Worm (Caenorhabditis elegans): ENCODE measurements around the gene C04B4.4.
"Not testable (repeated sequence)": the region's sequence is repeated elsewhere in the genome, so short reads cannot be mapped to it uniquely, and the experiment has no call there.

Gene C04B4.4

DNA sequence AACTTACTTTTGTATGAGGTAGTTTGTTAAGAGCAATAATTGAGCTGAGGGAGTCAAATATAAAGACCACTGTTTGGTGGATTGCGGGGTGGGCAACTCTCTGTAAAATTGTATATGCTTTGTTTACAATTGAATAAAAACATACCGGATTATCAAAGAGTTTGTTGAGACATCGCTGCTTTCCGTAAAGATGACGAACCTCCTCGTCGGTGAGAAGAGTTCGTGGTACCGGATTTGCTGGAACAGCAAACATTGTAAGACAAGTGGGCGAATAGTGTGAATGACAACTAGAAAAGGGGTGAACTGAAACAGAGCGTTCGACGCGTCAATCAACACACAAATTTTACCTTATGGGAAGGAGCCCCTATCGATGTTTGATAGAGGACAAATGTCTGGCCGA lies 5.8 kb downstream of the C04B4.4 start, which contains the start of gene W06D11.2:
W06D11.2 (minus strand) TSS at position 339 of the 400 bp plus-strand sequence.
- TF ChIP-seq che-1 (tag; optimal IDR thresholded peaks at IDR 0.05) (no peak), odd-2 (tag; optimal IDR thresholded peaks at IDR 0.05) (no peak), hlh-15 (tag; optimal IDR thresholded peaks at IDR 0.05) (no peak), ceh-9 (tag; optimal IDR thresholded peaks at IDR 0.05) (no peak), tbx-7 (tag; optimal IDR thresholded peaks at IDR 0.05) (no peak)

DNA sequence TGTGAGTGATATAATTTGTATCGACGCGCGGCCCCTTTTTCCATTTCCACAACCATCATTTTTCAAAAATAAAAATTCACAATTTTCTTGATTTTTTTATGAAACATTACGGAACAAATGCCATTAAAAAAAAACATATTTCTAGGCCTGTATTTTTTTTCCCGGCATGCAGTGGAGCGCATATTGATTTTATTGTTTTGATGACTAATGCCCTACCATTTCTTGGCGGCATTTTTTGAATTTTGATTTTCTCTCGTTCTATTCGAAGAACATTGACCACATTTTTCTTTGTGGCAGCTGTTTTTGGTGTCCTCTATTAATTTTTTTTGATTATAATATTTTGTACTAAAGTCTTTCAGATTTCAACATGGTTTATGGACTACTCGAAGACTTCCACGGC lies 7.7 kb downstream of the C04B4.4 start, which contains the start of gene W06D11.3:
W06D11.3 (plus strand) TSS at position 360 of the 400 bp plus-strand sequence.
- TF ChIP-seq ceh-14 (tag; optimal IDR thresholded peaks at IDR 0.05) (no peak), pag-3 (tag; optimal IDR thresholded peaks at IDR 0.05; ENCODE audit: borderline replicate concordance) (no peak)

DNA sequence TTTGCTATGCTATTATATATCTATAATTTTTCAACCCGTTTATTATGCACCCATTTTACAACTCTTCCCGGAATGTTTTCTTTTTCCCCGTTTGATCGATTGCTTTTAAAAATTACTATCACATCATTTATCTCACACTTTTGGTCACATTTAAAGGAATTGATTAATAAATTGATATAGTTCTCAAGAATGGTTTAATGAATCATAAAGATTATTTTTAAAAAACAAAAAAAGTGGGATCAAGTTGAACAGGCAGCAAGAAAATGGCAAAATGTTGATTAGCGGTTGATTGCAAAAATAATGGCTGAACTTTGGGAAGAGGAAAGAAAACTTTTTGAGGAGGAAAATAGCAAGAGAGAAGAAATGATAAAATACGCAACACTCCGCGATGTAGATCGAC lies 9.2 kb downstream of the C04B4.4 start, which contains the start of gene W06D11.5:
W06D11.5 (plus strand) TSS at position 301 of the 400 bp plus-strand sequence.
- TF ChIP-seq unc-55 (GFP tag; optimal IDR thresholded peaks at IDR 0.05) (no peak), dve-1 (tag; optimal IDR thresholded peaks at IDR 0.05) (no peak), ahr-1 (tag; optimal IDR thresholded peaks at IDR 0.05) (no peak), ets-4 (tag; optimal IDR thresholded peaks at IDR 0.05) (no peak), rnt-1 (tag; optimal IDR thresholded peaks at IDR 0.05) (no peak), ceh-30 (tag; optimal IDR thresholded peaks at IDR 0.05) (no peak), pha-2 (tag; optimal IDR thresholded peaks at IDR 0.05) (no peak), che-1 (tag; optimal IDR thresholded peaks at IDR 0.05) (no peak), ceh-2 (tag; optimal IDR thresholded peaks at IDR 0.05) (no peak), K09A11.1 (tag; optimal IDR thresholded peaks at IDR 0.05; ENCODE audit: insufficient read depth) (no peak), npax-4 (tag; optimal IDR thresholded peaks at IDR 0.05) (no peak), pat-9 (tag; optimal IDR thresholded peaks at IDR 0.05) (no peak), nhr-232 (tag; optimal IDR thresholded peaks at IDR 0.05) (no peak), ceh-6 (GFP tag; optimal IDR thresholded peaks at IDR 0.05) (no peak)

DNA sequence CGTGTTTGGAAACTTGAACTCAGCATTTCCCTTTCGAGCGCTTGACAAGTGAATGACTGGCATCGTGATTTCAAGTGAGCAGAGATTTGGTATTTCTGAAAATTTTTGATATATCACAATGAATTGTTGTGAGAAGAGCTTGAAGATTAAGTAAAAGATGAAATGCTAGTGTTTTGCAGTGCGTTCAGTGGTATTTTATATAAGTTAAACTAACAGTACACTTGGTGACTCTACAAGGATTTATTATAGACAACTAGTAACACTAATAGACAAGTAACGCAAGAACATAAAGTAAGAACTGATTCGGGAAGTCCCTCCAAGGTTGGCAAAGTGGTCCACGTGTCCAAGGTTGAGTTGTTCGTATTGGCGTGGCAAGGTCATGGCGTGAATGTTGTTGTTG lies 12.1 kb downstream of the C04B4.4 start, which contains the start of gene dot-1.3:
dot-1.3 (minus strand) TSS at position 101 of the 400 bp plus-strand sequence.
- not testable (repeated sequence) for TF ChIP-seq eyg-1 (tag; optimal IDR thresholded peaks at IDR 0.05); pag-3 (tag; optimal IDR thresholded peaks at IDR 0.05; ENCODE audit: borderline replicate concordance); elt-2 (tag; optimal IDR thresholded peaks at IDR 0.05)

DNA sequence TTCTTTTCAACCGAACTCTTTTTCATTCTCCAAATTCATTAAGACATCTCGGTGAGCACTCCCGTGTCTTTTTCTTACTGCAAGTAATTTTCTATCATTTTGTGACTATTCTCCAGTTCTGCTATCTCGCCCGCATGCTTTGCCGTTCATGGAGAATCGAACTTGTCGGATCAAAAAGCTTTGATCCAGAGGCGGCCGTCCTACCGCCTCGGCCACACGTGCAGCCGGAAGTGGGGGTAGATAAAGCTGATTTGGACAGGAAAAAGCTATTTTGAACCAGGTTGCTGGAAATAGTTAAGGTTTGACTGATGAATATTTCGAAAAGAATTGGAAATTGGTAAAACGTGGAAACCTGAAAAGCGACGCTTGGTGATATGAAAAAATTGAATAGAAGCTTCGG lies 13.6 kb downstream of the C04B4.4 start:
- TF ChIP-seq fax-1 (tag; optimal IDR thresholded peaks at IDR 0.05) (no peak), ceh-34 (tag; optimal IDR thresholded peaks at IDR 0.05) (no peak), C38D4.7 (GFP tag; optimal IDR thresholded peaks at IDR 0.05) (no peak), pax-1 (tag; optimal IDR thresholded peaks at IDR 0.05) (no peak), fkh-10 (GFP tag; optimal IDR thresholded peaks at IDR 0.05) (no peak), pqm-1 (tag; optimal IDR thresholded peaks at IDR 0.05) (no peak), elt-4 (tag; optimal IDR thresholded peaks at IDR 0.05) (no peak), Y22D7AL.16 (tag; optimal IDR thresholded peaks at IDR 0.05) (no peak), sox-4 (tag; optimal IDR thresholded peaks at IDR 0.05) (no peak), elt-2 (tag; optimal IDR thresholded peaks at IDR 0.05) (no peak), hlh-30 (tag; optimal IDR thresholded peaks at IDR 0.05; ENCODE audit: insufficient read depth) (no peak), pha-4 (tag; optimal IDR thresholded peaks at IDR 0.05) (no peak), C08G9.2 (tag; optimal IDR thresholded peaks at IDR 0.05) (no peak), gmeb-2 (tag; optimal IDR thresholded peaks at IDR 0.05) (no peak), hlh-15 (tag; optimal IDR thresholded peaks at IDR 0.05) (no peak), dmd-4 (tag; optimal IDR thresholded peaks at IDR 0.05; ENCODE audit: borderline replicate concordance) (no peak), K09A11.1 (tag; optimal IDR thresholded peaks at IDR 0.05; ENCODE audit: insufficient read depth) (no peak)
